Worm (Caenorhabditis elegans) whole organism, late embryonic: Measurements from ENCODE around the gene C53D6.8.

Experiments used
- C08G9.2 ChIP-seq: sonication (generic microtip); optimal IDR thresholded peaks from 2 replicates; lab custom pipeline; 2016; ENCODE audit warnings: mild to moderate bottlenecking, missing genetic modification characterization, moderate library complexity, missing compliant biosample characterization
- ceh-18 ChIP-seq: sonication (generic microtip); optimal IDR thresholded peaks from 2 replicates; lab custom pipeline; 2016; ENCODE audit warnings: missing genetic modification characterization, missing compliant biosample characterization
- ceh-19 ChIP-seq: fragments of 200-800 bp; sonication (Bioruptor generic); optimal IDR thresholded peaks from 2 replicates; lab custom pipeline; 2018; ENCODE audit warnings: mild to moderate bottlenecking, missing genetic modification characterization, missing compliant biosample characterization
- ceh-2 ChIP-seq: sonication (generic microtip); optimal IDR thresholded peaks from 2 replicates; lab custom pipeline; 2016; ENCODE audit warnings: missing genotype, missing genetic modification characterization, missing compliant biosample characterization
- ceh-31 ChIP-seq: sonication (generic microtip); optimal IDR thresholded peaks from 2 replicates; lab custom pipeline; 2016; ENCODE audit warnings: missing genetic modification characterization, missing compliant biosample characterization
- ceh-45 ChIP-seq: fragments of 200-800 bp; sonication (Bioruptor generic); IDR thresholded peaks from 2 replicates; pipeline ENCODE4 v1.3.6; 2022; ENCODE audit warnings: missing genetic modification reagents, missing genetic modification characterization, missing compliant biosample characterization
- fkh-10 ChIP-seq: fragments of 150-350 bp; optimal IDR thresholded peaks from 2 replicates; lab custom pipeline; 2014; ENCODE audit warnings: missing biosample characterization, missing genetic modification reagents, missing genetic modification characterization
- fkh-6 ChIP-seq: sonication (generic microtip); optimal IDR thresholded peaks from 2 replicates; lab custom pipeline; 2016; ENCODE audit warnings: missing genetic modification characterization, missing compliant biosample characterization
- nhr-232 ChIP-seq: sonication (generic microtip); optimal IDR thresholded peaks from 2 replicates; lab custom pipeline; 2016; ENCODE audit warnings: missing genetic modification characterization, missing compliant biosample characterization
- pag-3 ChIP-seq: sonication (generic microtip); optimal IDR thresholded peaks from 2 replicates; lab custom pipeline; 2016; ENCODE audit warnings: missing compliant biosample characterization, missing genetic modification characterization, borderline replicate concordance
- pqm-1 ChIP-seq: sonication (generic microtip); optimal IDR thresholded peaks from 2 replicates; lab custom pipeline; 2016; ENCODE audit warnings: missing genetic modification characterization, missing compliant biosample characterization
- sox-2 ChIP-seq: fragments of 200-800 bp; sonication (Bioruptor generic); IDR thresholded peaks from 2 replicates; pipeline ENCODE4 v1.3.6; 2022; ENCODE audit warnings: missing genetic modification reagents, missing genetic modification characterization, missing compliant biosample characterization
- unc-42 ChIP-seq: sonication (generic microtip); optimal IDR thresholded peaks from 2 replicates; lab custom pipeline; 2016; ENCODE audit warnings: missing genotype, missing genetic modification characterization, missing compliant biosample characterization

- no peak for TF ChIP-seq pag-3 (tag; lab: Kevin White, UChicago)
- no peak for TF ChIP-seq fkh-10 (GFP tag; lab: Kevin White, UChicago)
- TF ChIP-seq ceh-18 (tag; lab: Kevin White, UChicago) = no peak
- TF ChIP-seq ceh-19 = no peak
- no peak for TF ChIP-seq C08G9.2 (tag; lab: Kevin White, UChicago)
- TF ChIP-seq pqm-1 = no peak
- TF ChIP-seq ceh-31 = no peak
- no peak for TF ChIP-seq sox-2 (GFP tag; lab: Robert Waterston, UW)
- TF ChIP-seq unc-42 (tag; lab: Kevin White, UChicago) = no peak
- no peak for TF ChIP-seq ceh-45 (GFP tag; lab: Robert Waterston, UW)
- no peak for TF ChIP-seq fkh-6 (tag; lab: Kevin White, UChicago)
- no peak for TF ChIP-seq ceh-2 (tag; lab: Kevin White, UChicago)
- TF ChIP-seq nhr-232 (tag; lab: Kevin White, UChicago) = no peak
Observed at ce11 chrIV:9020840-9021239, 18.3 kb upstream of the C53D6.8 start, which contains the start of gene C53D6.4.
